Worm (Caenorhabditis elegans): ENCODE results near the gene div-1.

- TF ChIP-seq lag-1 (GFP tag; IDR thresholded peaks at IDR 0.05) (no peak), repo-1 (tag; optimal IDR thresholded peaks at IDR 0.05) (no peak), ekl-4 (GFP tag; IDR thresholded peaks at IDR 0.05) (no peak), gei-17 (GFP tag; optimal IDR thresholded peaks at IDR 0.05) (no peak), unc-62 (GFP tag; optimal IDR thresholded peaks at IDR 0.05) (no peak), somi-1 (GFP tag; optimal IDR thresholded peaks at IDR 0.05) (no peak), bed-1 (GFP tag; IDR thresholded peaks at IDR 0.05) (no peak), ztf-22 (GFP tag; optimal IDR thresholded peaks at IDR 0.05) (no peak), F39B2.1 (GFP tag; IDR thresholded peaks at IDR 0.05) (no peak), hsf-1 (GFP tag; IDR thresholded peaks at IDR 0.05) (no peak), tlf-1 (GFP tag; optimal IDR thresholded peaks at IDR 0.05) (no peak)
Measured at ce11 chrIII:10289790-10290189, 41.4 kb upstream of the div-1 start.

All from whole organism, young adult.